Worm (Caenorhabditis elegans) whole organism, late embryonic: ENCODE results near the gene Y38H6C.18.

Source experiments
- F13H6.1 ChIP-seq: sonication (generic microtip); optimal IDR thresholded peaks from 2 replicates; lab custom pipeline; 2016; ENCODE audit warnings: missing genetic modification characterization, missing compliant biosample characterization
- fax-1 ChIP-seq: sonication (generic microtip); optimal IDR thresholded peaks from 2 replicates; lab custom pipeline; 2016; ENCODE audit warnings: missing genotype, missing genetic modification characterization, missing compliant biosample characterization
- hlh-8 ChIP-seq: sonication (generic microtip); optimal IDR thresholded peaks from 2 replicates; lab custom pipeline; 2016; ENCODE audit warnings: missing genotype, missing genetic modification characterization, missing compliant biosample characterization
- nhr-11 ChIP-seq: fragments of 150-350 bp; optimal IDR thresholded peaks from 2 replicates; lab custom pipeline; 2014; ENCODE audit warnings: missing biosample characterization, missing genetic modification characterization
- pag-3 ChIP-seq: sonication (generic microtip); optimal IDR thresholded peaks from 2 replicates; lab custom pipeline; 2016; ENCODE audit warnings: missing compliant biosample characterization, missing genetic modification characterization, borderline replicate concordance
- pax-1 ChIP-seq: fragments of 150-350 bp; optimal IDR thresholded peaks from 2 replicates; lab custom pipeline; 2014; ENCODE audit warnings: missing biosample characterization, missing genetic modification characterization
- tbx-2 ChIP-seq: sonication (generic microtip); optimal IDR thresholded peaks from 2 replicates; lab custom pipeline; 2016; ENCODE audit warnings: missing genetic modification characterization, missing compliant biosample characterization

- no peak for TF ChIP-seq tbx-2 (tag; lab: Kevin White, UChicago)
- TF ChIP-seq hlh-8 (tag; lab: Kevin White, UChicago), result no peak
- no peak for TF ChIP-seq F13H6.1 (tag; lab: Kevin White, UChicago)
- TF ChIP-seq nhr-11 (tag; lab: Kevin White, UChicago), result no peak
- no peak for TF ChIP-seq fax-1
- no peak for TF ChIP-seq pax-1 (tag; lab: Kevin White, UChicago)
- TF ChIP-seq pag-3 (tag; lab: Kevin White, UChicago), result no peak
Measured at ce11 chrV:20544092-20544491, 2.9 kb downstream of the Y38H6C.18 start, which contains the start of gene slc-36.3.
